Worm (Caenorhabditis elegans): Measurements from ENCODE around the gene W07G4.5.

Gene W07G4.5

ce11 chrV:13045017-13045416 lies 2.8 kb upstream of the W07G4.5 start:
- TF ChIP-seq tab-1 (GFP tag; IDR thresholded peaks at IDR 0.05): no peak
- TF ChIP-seq med-1 (GFP tag; optimal IDR thresholded peaks at IDR 0.05; ENCODE audit: insufficient read depth): no peak
- no peak for TF ChIP-seq ztf-23 (GFP tag; IDR thresholded peaks at IDR 0.05)
- TF ChIP-seq cog-1 (tag; optimal IDR thresholded peaks at IDR 0.05): no peak
- TF ChIP-seq flt-1 (GFP tag; IDR thresholded peaks at IDR 0.05): no peak
- TF ChIP-seq ztf-29 (GFP tag; IDR thresholded peaks at IDR 0.05): no peak
- TF ChIP-seq ref-1 (GFP tag; conservative IDR thresholded peaks at IDR 0.05): no peak
- TF ChIP-seq klf-2 (GFP tag; conservative IDR thresholded peaks at IDR 0.05): no peak
- no peak for TF ChIP-seq T22C8.4 (GFP tag; IDR thresholded peaks at IDR 0.05)

DNA sequence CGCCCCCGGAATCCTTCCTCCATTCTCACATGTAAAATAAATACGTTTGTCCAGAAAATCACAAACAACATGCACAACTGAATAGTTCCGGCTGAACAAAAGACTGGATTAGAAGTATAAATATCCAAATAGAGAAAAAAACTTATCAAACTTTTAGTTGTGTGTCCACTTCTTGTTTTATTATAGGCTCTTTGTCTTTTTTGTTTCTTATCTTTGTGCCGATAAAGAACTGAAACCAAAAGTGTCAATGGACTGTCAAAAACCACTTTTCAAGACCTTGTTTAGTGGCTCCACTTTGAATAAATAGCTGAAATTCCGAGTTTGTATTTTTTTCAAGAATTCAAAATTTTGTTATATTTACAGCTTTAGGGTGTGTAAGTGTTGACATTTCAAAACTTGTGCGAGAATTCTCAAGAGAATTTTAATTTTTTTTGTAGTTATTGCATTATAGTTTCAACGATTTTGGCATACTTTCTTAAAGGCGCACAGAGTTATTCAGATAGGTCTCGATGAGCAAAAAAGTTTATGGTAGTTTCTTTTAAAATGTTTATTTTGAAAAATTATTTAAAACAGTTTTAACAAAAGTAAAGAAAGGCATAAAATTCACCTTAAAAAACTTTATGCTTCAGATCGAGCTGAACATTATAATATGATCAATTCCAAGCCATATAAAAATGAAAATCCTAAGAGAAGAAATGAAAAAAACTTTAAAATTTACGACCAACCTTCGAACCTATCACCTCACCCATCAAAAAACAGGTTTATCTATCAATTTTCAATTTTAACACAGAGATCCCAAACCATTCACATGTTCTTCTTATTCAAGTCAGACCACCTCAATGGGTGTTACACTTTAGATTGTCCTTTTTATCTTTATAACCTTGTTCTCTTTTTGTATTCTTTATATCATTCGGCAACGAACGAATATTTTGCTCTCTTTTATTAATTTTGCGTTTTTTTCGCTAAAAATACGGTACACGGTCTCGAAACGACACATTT lies 1.4 kb upstream of the W07G4.5 start:
- TF ChIP-seq ztf-23 (GFP tag; IDR thresholded peaks at IDR 0.05): no peak
- TF ChIP-seq tab-1 (GFP tag; IDR thresholded peaks at IDR 0.05): no peak
- TF ChIP-seq cog-1 (tag; optimal IDR thresholded peaks at IDR 0.05): no peak
- no peak for TF ChIP-seq med-1 (GFP tag; optimal IDR thresholded peaks at IDR 0.05; ENCODE audit: insufficient read depth)
- no peak for TF ChIP-seq flt-1 (GFP tag; IDR thresholded peaks at IDR 0.05)

DNA sequence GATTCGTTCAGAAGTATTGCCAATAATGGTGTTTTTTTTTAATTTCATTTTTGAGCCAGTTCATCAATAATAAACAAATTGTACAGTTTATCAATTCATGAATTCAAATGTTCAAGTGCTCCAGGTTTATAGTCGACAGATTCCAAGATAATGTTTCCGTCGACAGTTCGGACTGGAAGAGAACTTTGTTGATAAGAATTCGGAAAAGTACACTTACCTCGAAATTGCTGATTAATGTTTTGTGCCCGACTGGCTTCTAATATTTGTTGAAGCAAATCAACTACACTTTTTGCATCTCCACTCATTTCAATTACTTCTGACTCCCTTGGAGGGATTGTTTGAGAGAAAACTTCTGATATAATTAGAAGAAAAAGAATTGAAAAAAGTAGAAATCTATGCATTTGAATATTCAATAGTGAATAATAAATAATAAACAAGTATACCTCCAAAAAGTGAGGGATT lies 1.4 kb downstream of the W07G4.5 start, which contains the start of gene W07G4.8:
TSS of gene W07G4.8 (minus strand) at position 412 of the 462 bp plus-strand sequence.
- no peak for TF ChIP-seq med-1 (GFP tag; optimal IDR thresholded peaks at IDR 0.05; ENCODE audit: insufficient read depth)

- TF ChIP-seq ztf-29 (GFP tag; IDR thresholded peaks at IDR 0.05) (no peak), med-1 (GFP tag; optimal IDR thresholded peaks at IDR 0.05; ENCODE audit: insufficient read depth) (no peak), flt-1 (GFP tag; IDR thresholded peaks at IDR 0.05) (no peak), cog-1 (tag; optimal IDR thresholded peaks at IDR 0.05) (no peak), T22C8.4 (GFP tag; IDR thresholded peaks at IDR 0.05) (no peak), tab-1 (GFP tag; IDR thresholded peaks at IDR 0.05) (no peak), klf-2 (GFP tag; conservative IDR thresholded peaks at IDR 0.05) (no peak), ref-1 (GFP tag; conservative IDR thresholded peaks at IDR 0.05) (no peak), ztf-23 (GFP tag; IDR thresholded peaks at IDR 0.05) (no peak)
These were observed 5.9 kb downstream of the W07G4.5 start, which contains the start of gene srr-1 for ce11 chrV:13053635-13054034. Gene srr-1, minus strand, starts transcription at chrV:13053735.

DNA sequence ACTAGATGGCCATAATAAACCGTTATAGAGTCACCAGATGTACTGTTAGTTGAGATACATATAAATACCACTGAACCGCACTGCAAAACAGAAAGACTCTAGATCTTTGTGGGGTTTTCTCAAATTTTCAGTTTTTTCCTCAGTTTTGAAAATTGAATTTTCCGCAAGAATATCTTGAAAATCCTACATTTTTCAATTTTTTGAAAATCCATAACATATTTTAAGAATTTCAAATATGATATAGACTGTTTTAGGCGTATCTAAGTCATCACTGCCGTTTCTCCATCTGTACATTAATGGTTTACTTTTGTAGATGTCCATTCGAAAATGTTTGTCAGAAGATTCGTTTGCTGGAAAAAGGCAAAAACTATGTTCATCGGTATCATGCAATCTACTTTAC lies 14.1 kb downstream of the W07G4.5 start, which contains the start of gene F42E8.1:
TSS of gene F42E8.1 (plus strand) at position 301 of the 400 bp plus-strand sequence.
- TF ChIP-seq flt-1 (GFP tag; IDR thresholded peaks at IDR 0.05): no peak
- TF ChIP-seq T22C8.4 (GFP tag; IDR thresholded peaks at IDR 0.05): no peak
- TF ChIP-seq ref-1 (GFP tag; conservative IDR thresholded peaks at IDR 0.05): no peak
- no peak for TF ChIP-seq tab-1 (GFP tag; IDR thresholded peaks at IDR 0.05)
- no peak for TF ChIP-seq med-1 (GFP tag; optimal IDR thresholded peaks at IDR 0.05; ENCODE audit: insufficient read depth)
- TF ChIP-seq ztf-29 (GFP tag; IDR thresholded peaks at IDR 0.05): no peak
- no peak for TF ChIP-seq cog-1 (tag; optimal IDR thresholded peaks at IDR 0.05)
- no peak for TF ChIP-seq ztf-23 (GFP tag; IDR thresholded peaks at IDR 0.05)
- TF ChIP-seq klf-2 (GFP tag; conservative IDR thresholded peaks at IDR 0.05): no peak

DNA sequence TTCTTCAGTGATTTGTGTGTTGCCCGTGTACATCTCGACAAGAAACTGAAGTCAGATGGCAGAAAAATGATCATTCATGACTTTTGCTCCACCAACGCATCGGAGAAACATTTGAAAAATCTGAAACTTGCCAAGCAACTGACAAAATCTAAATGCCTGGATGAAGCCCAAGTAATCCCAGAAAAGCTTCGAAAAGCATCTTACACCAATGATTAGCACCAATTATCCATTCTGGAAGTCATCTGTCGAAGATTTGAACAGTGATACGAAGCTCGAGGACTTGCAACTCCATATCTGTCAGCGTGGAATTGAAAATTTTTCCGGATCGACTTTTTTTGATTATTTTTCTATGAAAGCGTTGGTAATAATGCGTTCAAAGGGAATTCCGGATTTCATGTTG lies 15.6 kb downstream of the W07G4.5 start:
- no peak for TF ChIP-seq cog-1 (tag; optimal IDR thresholded peaks at IDR 0.05)
- no peak for TF ChIP-seq tab-1 (GFP tag; IDR thresholded peaks at IDR 0.05)
- no peak for TF ChIP-seq ztf-23 (GFP tag; IDR thresholded peaks at IDR 0.05)
- no peak for TF ChIP-seq flt-1 (GFP tag; IDR thresholded peaks at IDR 0.05)
- TF ChIP-seq ztf-29 (GFP tag; IDR thresholded peaks at IDR 0.05): no peak
- TF ChIP-seq ref-1 (GFP tag; conservative IDR thresholded peaks at IDR 0.05): no peak
- no peak for TF ChIP-seq T22C8.4 (GFP tag; IDR thresholded peaks at IDR 0.05)
- no peak for TF ChIP-seq klf-2 (GFP tag; conservative IDR thresholded peaks at IDR 0.05)
- no peak for TF ChIP-seq med-1 (GFP tag; optimal IDR thresholded peaks at IDR 0.05; ENCODE audit: insufficient read depth)

DNA sequence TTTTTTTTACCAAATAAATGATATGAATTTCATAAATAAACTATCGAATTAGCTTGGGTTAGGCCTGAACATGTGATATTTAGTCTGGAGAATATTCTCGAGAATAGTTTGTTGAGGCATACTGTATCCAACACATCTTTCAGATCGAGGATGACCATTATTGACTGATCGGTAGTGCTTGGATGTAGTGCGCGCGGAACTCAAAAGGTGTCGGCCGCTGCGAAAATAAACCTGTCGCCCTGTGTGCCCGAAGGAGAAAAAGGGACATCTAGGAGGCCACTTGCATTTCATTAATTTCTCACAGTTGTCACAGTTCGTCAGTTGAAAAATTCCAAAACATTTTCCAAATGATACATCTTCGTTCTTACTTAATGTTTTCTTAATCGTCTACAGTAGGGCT lies 16.4 kb downstream of the W07G4.5 start:
- no peak for TF ChIP-seq cog-1 (tag; optimal IDR thresholded peaks at IDR 0.05)
- no peak for TF ChIP-seq T22C8.4 (GFP tag; IDR thresholded peaks at IDR 0.05)
- TF ChIP-seq ztf-29 (GFP tag; IDR thresholded peaks at IDR 0.05): no peak
- no peak for TF ChIP-seq ztf-23 (GFP tag; IDR thresholded peaks at IDR 0.05)
- TF ChIP-seq ref-1 (GFP tag; conservative IDR thresholded peaks at IDR 0.05): no peak
- no peak for TF ChIP-seq klf-2 (GFP tag; conservative IDR thresholded peaks at IDR 0.05)
- no peak for TF ChIP-seq med-1 (GFP tag; optimal IDR thresholded peaks at IDR 0.05; ENCODE audit: insufficient read depth)
- TF ChIP-seq tab-1 (GFP tag; IDR thresholded peaks at IDR 0.05): no peak

DNA sequence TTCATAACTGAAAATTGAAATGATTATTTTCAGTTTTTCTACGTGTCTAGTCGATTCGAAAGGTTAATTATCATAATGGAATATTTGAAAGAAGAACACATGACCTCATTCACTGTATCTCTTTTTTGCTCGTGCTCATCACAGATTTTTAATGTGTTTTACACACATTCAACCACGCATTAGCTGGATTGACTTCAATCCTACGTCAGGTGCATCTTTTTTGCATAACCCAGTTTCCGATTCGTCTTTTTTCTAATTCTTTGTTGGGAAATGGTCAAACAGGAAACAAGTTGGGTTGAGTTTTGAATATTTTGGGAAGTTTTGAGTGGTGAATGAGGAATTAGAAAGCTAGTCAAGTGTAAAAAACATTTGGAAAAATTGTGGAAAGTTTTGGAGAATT lies 22.5 kb downstream of the W07G4.5 start:
- TF ChIP-seq tab-1 (GFP tag; IDR thresholded peaks at IDR 0.05) (no peak), T22C8.4 (GFP tag; IDR thresholded peaks at IDR 0.05) (no peak), ztf-29 (GFP tag; IDR thresholded peaks at IDR 0.05) (no peak), cog-1 (tag; optimal IDR thresholded peaks at IDR 0.05) (no peak), med-1 (GFP tag; optimal IDR thresholded peaks at IDR 0.05; ENCODE audit: insufficient read depth) (no peak), klf-2 (GFP tag; conservative IDR thresholded peaks at IDR 0.05) (no peak), flt-1 (GFP tag; IDR thresholded peaks at IDR 0.05) (no peak), ref-1 (GFP tag; conservative IDR thresholded peaks at IDR 0.05) (no peak), ztf-23 (GFP tag; IDR thresholded peaks at IDR 0.05) (no peak)

ce11 chrV:13071052-13071451 lies 23.3 kb downstream of the W07G4.5 start, which contains the start of gene C34B4.3:
Gene C34B4.3, minus strand, starts transcription at chrV:13071152.
- TF ChIP-seq klf-2 (GFP tag; conservative IDR thresholded peaks at IDR 0.05): no peak
- TF ChIP-seq ztf-23 (GFP tag; IDR thresholded peaks at IDR 0.05): no peak

ce11 chrV:13073145-13073544 lies 25.4 kb downstream of the W07G4.5 start:
- TF ChIP-seq T22C8.4 (GFP tag; IDR thresholded peaks at IDR 0.05): no peak
- TF ChIP-seq cog-1 (tag; optimal IDR thresholded peaks at IDR 0.05): no peak

Data from whole organism, midembryonic.